Worm (Caenorhabditis elegans): ENCODE measurements around the gene srd-13.

The srd-13 gene

ce11 chrIV:5662073-5662472 lies 26.6 kb upstream of the srd-13 start:
- TF ChIP-seq C04F5.9 (tag; optimal IDR thresholded peaks at IDR 0.05) = no peak
- no peak for TF ChIP-seq efl-1 (optimal IDR thresholded peaks at IDR 0.05)
- peak in 1 of 2 experiments; percentile 17 for TF ChIP-seq efl-1 (GFP tag; optimal IDR thresholded peaks at IDR 0.05 in 1 of 2)

ce11 chrIV:5660239-5660638 lies 24.8 kb upstream of the srd-13 start, which contains the start of gene skn-1:
Gene skn-1, minus strand, starts transcription at chrIV:5660384.
- TF ChIP-seq efl-1 (optimal IDR thresholded peaks at IDR 0.05) = no peak
- peak in 1 of 2 experiments; percentile 88 for TF ChIP-seq efl-1 (GFP tag; optimal IDR thresholded peaks at IDR 0.05 in 1 of 2)
- TF ChIP-seq alr-1 (tag; optimal IDR thresholded peaks at IDR 0.05; ENCODE audit: borderline replicate concordance) = no peak
- no peak for TF ChIP-seq ets-5 (GFP tag; IDR thresholded peaks at IDR 0.05)
- no peak for TF ChIP-seq snu-23 (GFP tag; optimal IDR thresholded peaks at IDR 0.05)

ce11 chrIV:5659461-5659860 lies 24.0 kb upstream of the srd-13 start:
- TF ChIP-seq nhr-76 (tag; optimal IDR thresholded peaks at IDR 0.05) = no peak
- TF ChIP-seq swsn-7 (tag; optimal IDR thresholded peaks at IDR 0.05) = no peak
- TF ChIP-seq fkh-10 (GFP tag; optimal IDR thresholded peaks at IDR 0.05) = no peak
- TF ChIP-seq nhr-77 (tag; optimal IDR thresholded peaks at IDR 0.05) = no peak
- TF ChIP-seq elt-2 (tag; optimal IDR thresholded peaks at IDR 0.05) = peak; percentile 58
- TF ChIP-seq lin-35 (GFP tag; optimal IDR thresholded peaks at IDR 0.05) = peak in 1 of 2 experiments; percentile 24
- TF ChIP-seq lin-14 (GFP tag; optimal IDR thresholded peaks at IDR 0.05) = peak; percentile 12
- no peak for TF ChIP-seq mef-2 (tag; optimal IDR thresholded peaks at IDR 0.05)

- TF ChIP-seq mef-2 (tag; optimal IDR thresholded peaks at IDR 0.05) (no peak), ces-1 (GFP tag; optimal IDR thresholded peaks at IDR 0.05) (no peak), sox-4 (tag; optimal IDR thresholded peaks at IDR 0.05) (no peak), ets-5 (GFP tag; IDR thresholded peaks at IDR 0.05) (no peak), mdl-1 (tag; optimal IDR thresholded peaks at IDR 0.05) (peak in 1 of 2 experiments; percentile 3), elt-2 (tag; optimal IDR thresholded peaks at IDR 0.05) (peak; percentile 57), isw-1 (GFP tag; IDR thresholded peaks at IDR 0.05) (no peak), C34B4.2 (tag; optimal IDR thresholded peaks at IDR 0.05) (no peak), C16A3.4 (tag; optimal IDR thresholded peaks at IDR 0.05) (no peak)
These were observed 23.4 kb upstream of the srd-13 start for ce11 chrIV:5658897-5659296.

ce11 chrIV:5658225-5658624 lies 22.8 kb upstream of the srd-13 start:
- TF ChIP-seq mep-1 (tag; optimal IDR thresholded peaks at IDR 0.05) (no peak), dsc-1 (tag; optimal IDR thresholded peaks at IDR 0.05) (peak; percentile 59), nhr-71 (tag; optimal IDR thresholded peaks at IDR 0.05) (peak; percentile 69), unc-130 (tag; optimal IDR thresholded peaks at IDR 0.05) (no peak), lin-14 (GFP tag; optimal IDR thresholded peaks at IDR 0.05) (peak; percentile 23), ces-1 (GFP tag; optimal IDR thresholded peaks at IDR 0.05) (no peak), ceh-90 (tag; optimal IDR thresholded peaks at IDR 0.05) (no peak), nhr-12 (tag; optimal IDR thresholded peaks at IDR 0.05) (no peak), fkh-8 (tag; optimal IDR thresholded peaks at IDR 0.05) (peak; percentile 72), swsn-7 (tag; optimal IDR thresholded peaks at IDR 0.05) (peak; percentile 23), ztf-4 (tag; optimal IDR thresholded peaks at IDR 0.05) (no peak), nhr-85 (tag) (no peak), nhr-47 (tag; optimal IDR thresholded peaks at IDR 0.05) (peak; percentile 63), efl-1 (optimal IDR thresholded peaks at IDR 0.05) (no peak), efl-1 (GFP tag; optimal IDR thresholded peaks at IDR 0.05 in 1 of 2) (peak in 1 of 2 experiments; percentile 67), elt-3 (tag; optimal IDR thresholded peaks at IDR 0.05) (no peak), lin-15B (tag; optimal IDR thresholded peaks at IDR 0.05) (no peak), xbp-1 (tag; optimal IDR thresholded peaks at IDR 0.05) (no peak), jun-1 (tag; optimal IDR thresholded peaks at IDR 0.05) (no peak), elt-2 (tag; optimal IDR thresholded peaks at IDR 0.05) (peak; percentile 19), mab-9 (GFP tag; IDR thresholded peaks at IDR 0.05) (no peak), nhr-20 (tag; optimal IDR thresholded peaks at IDR 0.05) (peak; percentile 31), hlh-4 (tag; optimal IDR thresholded peaks at IDR 0.05) (peak; percentile 30), unc-86 (tag; optimal IDR thresholded peaks at IDR 0.05) (peak; percentile 24)

Measured in whole organism, L1 larva.